Worm (Caenorhabditis elegans) whole organism, midembryonic: ENCODE data around the gene R11E3.1.

Experiments used
- T22C8.4 ChIP-seq: fragments of 200-800 bp; sonication (Bioruptor generic); IDR thresholded peaks from 2 replicates; pipeline ENCODE4 v1.3.6; 2022; ENCODE audit warnings: missing genetic modification characterization, missing compliant biosample characterization
- cog-1 ChIP-seq: sonication (generic microtip); optimal IDR thresholded peaks from 2 replicates; lab custom pipeline; 2016; ENCODE audit warnings: missing genetic modification characterization, missing compliant biosample characterization
- klf-2 ChIP-seq: fragments of 200-800 bp; sonication (Bioruptor generic); conservative IDR thresholded peaks from 2 replicates; pipeline ENCODE4 v1.3.6; 2022; ENCODE audit warnings: missing genetic modification reagents, missing genetic modification characterization, missing compliant biosample characterization
- ref-1 ChIP-seq: fragments of 200-800 bp; sonication (Bioruptor generic); conservative IDR thresholded peaks from 2 replicates; pipeline ENCODE4 v1.3.6; 2022; ENCODE audit warnings: missing genetic modification reagents, missing genetic modification characterization, missing compliant biosample characterization

ce11 chrIV:4749155-4749554, 40.4 kb upstream of the R11E3.1 start:
- TF ChIP-seq cog-1 (no peak), klf-2 (GFP tag; lab: Robert Waterston, UW) (no peak), T22C8.4 (no peak), ref-1 (GFP tag; lab: Robert Waterston, UW) (no peak)
